Worm (Caenorhabditis elegans): ENCODE results near the gene T05A8.8.

T05A8.8 gene

ce11 chrII:2769021-2769420 lies 32.5 kb downstream of the T05A8.8 start, which contains the start of gene F08D12.7:
TSS of gene F08D12.7 (minus strand) at chrII:2769121.
- TF ChIP-seq B0310.2 (tag; optimal IDR thresholded peaks at IDR 0.05), result no peak
- TF ChIP-seq tra-4 (tag; optimal IDR thresholded peaks at IDR 0.05), result no peak
- TF ChIP-seq F13C5.2 (tag; optimal IDR thresholded peaks at IDR 0.05), result no peak
- TF ChIP-seq ceh-36 (tag; optimal IDR thresholded peaks at IDR 0.05), result no peak
- TF ChIP-seq hmg-4 (GFP tag; optimal IDR thresholded peaks at IDR 0.05), result no peak
- no peak for TF ChIP-seq tbx-37 (GFP tag; conservative IDR thresholded peaks at IDR 0.05)
- no peak for TF ChIP-seq hnd-1 (tag; optimal IDR thresholded peaks at IDR 0.05)
- no peak for TF ChIP-seq sea-1 (GFP tag; conservative IDR thresholded peaks at IDR 0.05)
- TF ChIP-seq pes-1 (GFP tag; IDR thresholded peaks at IDR 0.05), result no peak
- TF ChIP-seq flt-1 (GFP tag; IDR thresholded peaks at IDR 0.05), result no peak
- no peak for TF ChIP-seq scrt-1 (GFP tag; IDR thresholded peaks at IDR 0.05)
- no peak for TF ChIP-seq tbx-11 (GFP tag; IDR thresholded peaks at IDR 0.05)
- TF ChIP-seq ama-1 (optimal IDR thresholded peaks at IDR 0.05), result no peak

ce11 chrII:2770788-2771187 lies 34.3 kb downstream of the T05A8.8 start, which contains the start of gene fbxb-105:
TSS of gene fbxb-105 (minus strand) at chrII:2770888.
- no peak for TF ChIP-seq scrt-1 (GFP tag; IDR thresholded peaks at IDR 0.05)
- TF ChIP-seq flt-1 (GFP tag; IDR thresholded peaks at IDR 0.05), result no peak
- no peak for TF ChIP-seq sea-1 (GFP tag; conservative IDR thresholded peaks at IDR 0.05)
- TF ChIP-seq F13C5.2 (tag; optimal IDR thresholded peaks at IDR 0.05), result no peak
- TF ChIP-seq B0310.2 (tag; optimal IDR thresholded peaks at IDR 0.05), result no peak
- TF ChIP-seq tbx-11 (GFP tag; IDR thresholded peaks at IDR 0.05), result no peak
- no peak for TF ChIP-seq hmg-4 (GFP tag; optimal IDR thresholded peaks at IDR 0.05)
- no peak for TF ChIP-seq tbx-37 (GFP tag; conservative IDR thresholded peaks at IDR 0.05)
- TF ChIP-seq ceh-13 (GFP tag; optimal IDR thresholded peaks at IDR 0.05), result no peak
- no peak for TF ChIP-seq hnd-1 (tag; optimal IDR thresholded peaks at IDR 0.05)
- no peak for TF ChIP-seq ama-1 (optimal IDR thresholded peaks at IDR 0.05)
- TF ChIP-seq pes-1 (GFP tag; IDR thresholded peaks at IDR 0.05), result no peak
- TF ChIP-seq hmbx-1 (tag; optimal IDR thresholded peaks at IDR 0.05), result no peak
- TF ChIP-seq ceh-36 (tag; optimal IDR thresholded peaks at IDR 0.05), result no peak
- no peak for TF ChIP-seq aly-1 (tag; optimal IDR thresholded peaks at IDR 0.05)

ce11 chrII:2772166-2772565 lies 35.7 kb downstream of the T05A8.8 start, which contains the start of gene sdz-10:
TSS of gene sdz-10 (minus strand) at chrII:2772266.
- no peak for TF ChIP-seq tbx-37 (GFP tag; conservative IDR thresholded peaks at IDR 0.05)
- no peak for TF ChIP-seq hmg-4 (GFP tag; optimal IDR thresholded peaks at IDR 0.05)
- TF ChIP-seq ceh-13 (GFP tag; optimal IDR thresholded peaks at IDR 0.05), result no peak
- TF ChIP-seq tbx-11 (GFP tag; IDR thresholded peaks at IDR 0.05), result no peak
- TF ChIP-seq hnd-1 (tag; optimal IDR thresholded peaks at IDR 0.05), result no peak

ce11 chrII:2773534-2773933 lies 37.1 kb downstream of the T05A8.8 start, which contains the start of gene sdz-9:
TSS of gene sdz-9 (minus strand) at chrII:2773634.
- TF ChIP-seq F13C5.2 (tag; optimal IDR thresholded peaks at IDR 0.05), result no peak
- TF ChIP-seq ama-1 (optimal IDR thresholded peaks at IDR 0.05), result no peak
- TF ChIP-seq hnd-1 (tag; optimal IDR thresholded peaks at IDR 0.05), result no peak
- no peak for TF ChIP-seq ceh-13 (GFP tag; optimal IDR thresholded peaks at IDR 0.05)
- no peak for TF ChIP-seq sea-1 (GFP tag; conservative IDR thresholded peaks at IDR 0.05)
- TF ChIP-seq flt-1 (GFP tag; IDR thresholded peaks at IDR 0.05), result no peak
- TF ChIP-seq ets-7 (tag; optimal IDR thresholded peaks at IDR 0.05), result no peak

- TF ChIP-seq aly-1 (tag; optimal IDR thresholded peaks at IDR 0.05) (no peak), ceh-13 (GFP tag; optimal IDR thresholded peaks at IDR 0.05) (no peak), hmg-4 (GFP tag; optimal IDR thresholded peaks at IDR 0.05) (no peak), flt-1 (GFP tag; IDR thresholded peaks at IDR 0.05) (no peak), hnd-1 (tag; optimal IDR thresholded peaks at IDR 0.05) (no peak)
Observed at ce11 chrII:2774904-2775303, 38.4 kb downstream of the T05A8.8 start, which contains the start of gene fbxb-111. TSS of gene fbxb-111 (minus strand) at chrII:2775004.

- TF ChIP-seq hnd-1 (tag; optimal IDR thresholded peaks at IDR 0.05) (no peak), ceh-36 (tag; optimal IDR thresholded peaks at IDR 0.05) (no peak), pes-1 (GFP tag; IDR thresholded peaks at IDR 0.05) (no peak), tra-4 (tag; optimal IDR thresholded peaks at IDR 0.05) (no peak), F13C5.2 (tag; optimal IDR thresholded peaks at IDR 0.05) (no peak), hmbx-1 (tag; optimal IDR thresholded peaks at IDR 0.05) (no peak), ama-1 (optimal IDR thresholded peaks at IDR 0.05) (no peak), ceh-13 (GFP tag; optimal IDR thresholded peaks at IDR 0.05) (no peak), sea-1 (GFP tag; conservative IDR thresholded peaks at IDR 0.05) (no peak), flt-1 (GFP tag; IDR thresholded peaks at IDR 0.05) (no peak), ets-7 (tag; optimal IDR thresholded peaks at IDR 0.05) (no peak), aly-1 (tag; optimal IDR thresholded peaks at IDR 0.05) (no peak)
Observed at ce11 chrII:2777846-2778245, 41.4 kb downstream of the T05A8.8 start, which contains the start of gene F08D12.4. TSS of gene F08D12.4 (plus strand) at chrII:2778146.

- TF ChIP-seq F13C5.2 (tag; optimal IDR thresholded peaks at IDR 0.05), result no peak
- TF ChIP-seq pes-1 (GFP tag; IDR thresholded peaks at IDR 0.05), result no peak
- no peak for TF ChIP-seq flt-1 (GFP tag; IDR thresholded peaks at IDR 0.05)
- no peak for TF ChIP-seq hnd-1 (tag; optimal IDR thresholded peaks at IDR 0.05)
- TF ChIP-seq aly-1 (tag; optimal IDR thresholded peaks at IDR 0.05), result no peak
- TF ChIP-seq tra-4 (tag; optimal IDR thresholded peaks at IDR 0.05), result no peak
- no peak for TF ChIP-seq hmbx-1 (tag; optimal IDR thresholded peaks at IDR 0.05)
- no peak for TF ChIP-seq hmg-4 (GFP tag; optimal IDR thresholded peaks at IDR 0.05)
- no peak for TF ChIP-seq sea-1 (GFP tag; conservative IDR thresholded peaks at IDR 0.05)
- TF ChIP-seq ets-7 (tag; optimal IDR thresholded peaks at IDR 0.05), result no peak
- no peak for TF ChIP-seq ceh-13 (GFP tag; optimal IDR thresholded peaks at IDR 0.05)
- no peak for TF ChIP-seq B0310.2 (tag; optimal IDR thresholded peaks at IDR 0.05)
Observed at ce11 chrII:2779253-2779652, 42.8 kb downstream of the T05A8.8 start, which contains the start of gene F08D12.3. TSS of gene F08D12.3 (plus strand) at chrII:2779553.

ce11 chrII:2780804-2781203 lies 44.3 kb downstream of the T05A8.8 start:
- TF ChIP-seq tbx-37 (GFP tag; conservative IDR thresholded peaks at IDR 0.05), result no peak
- TF ChIP-seq hmbx-1 (tag; optimal IDR thresholded peaks at IDR 0.05), result no peak
- no peak for TF ChIP-seq ets-7 (tag; optimal IDR thresholded peaks at IDR 0.05)
- no peak for TF ChIP-seq pes-1 (GFP tag; IDR thresholded peaks at IDR 0.05)
- TF ChIP-seq aly-1 (tag; optimal IDR thresholded peaks at IDR 0.05), result no peak
- TF ChIP-seq B0310.2 (tag; optimal IDR thresholded peaks at IDR 0.05), result no peak
- no peak for TF ChIP-seq tbx-11 (GFP tag; IDR thresholded peaks at IDR 0.05)

Data from whole organism, early embryonic.